Fruit fly (Drosophila melanogaster) whole organism, embryonic: Measurements from ENCODE around the gene CSN6.

Source experiments
- ATbp ChIP-seq: fragments of 200-800 bp; sonication (Bioruptor generic); optimal IDR thresholded peaks from 2 replicates; lab custom pipeline; 2017; ENCODE audit warnings: missing biosample characterization, mild to moderate bottlenecking, missing genetic modification characterization, missing genetic modification reagents
- CG11695 ChIP-seq: fragments of 200-800 bp; sonication (Bioruptor generic); IDR thresholded peaks from 3 replicates; pipeline ENCODE4 v1.3.6; 2022; ENCODE audit warnings: missing biosample characterization, missing genetic modification characterization
- CG12219 ChIP-seq: fragments of 200-800 bp; sonication (Bioruptor generic); optimal IDR thresholded peaks from 3 replicates; lab custom pipeline; 2018; ENCODE audit warnings: missing biosample characterization, mild to moderate bottlenecking, missing genetic modification characterization
- CG12299 ChIP-seq: fragments of 200-800 bp; sonication (Bioruptor generic); optimal IDR thresholded peaks from 2 replicates; lab custom pipeline; 2018; ENCODE audit warnings: missing biosample characterization, mild to moderate bottlenecking, missing genetic modification characterization
- CG13424 ChIP-seq: fragments of 200-800 bp; sonication (Bioruptor generic); optimal IDR thresholded peaks from 2 replicates; lab custom pipeline; 2019; ENCODE audit warnings: missing biosample characterization, mild to moderate bottlenecking, missing genetic modification characterization, moderate library complexity
- CG13894 ChIP-seq: fragments of 200-800 bp; sonication (Bioruptor generic); optimal IDR thresholded peaks from 3 replicates; lab custom pipeline; 2018; ENCODE audit warnings: missing biosample characterization, mild to moderate bottlenecking, missing genetic modification characterization, moderate library complexity
- CG15601 ChIP-seq: fragments of 200-800 bp; sonication (Bioruptor generic); optimal IDR thresholded peaks from 3 replicates; lab custom pipeline; 2019; ENCODE audit warnings: missing biosample characterization, mild to moderate bottlenecking, missing genetic modification characterization, moderate library complexity
- CG18599 ChIP-seq: fragments of 200-800 bp; sonication (Bioruptor generic); optimal IDR thresholded peaks from 3 replicates; lab custom pipeline; 2017; ENCODE audit warnings: missing biosample characterization, missing genetic modification characterization, mild to moderate bottlenecking, moderate library complexity, missing genetic modification reagents
- CG3065 ChIP-seq: fragments of 200-800 bp; sonication (Bioruptor generic); optimal IDR thresholded peaks from 2 replicates; lab custom pipeline; 2016; ENCODE audit warnings: missing biosample characterization, missing genetic modification characterization
- CG33557 ChIP-seq: fragments of 200-800 bp; sonication (Bioruptor generic); optimal IDR thresholded peaks from 2 replicates; lab custom pipeline; 2019; ENCODE audit warnings: missing biosample characterization, mild to moderate bottlenecking, missing genetic modification characterization, moderate library complexity
- CG34224 ChIP-seq: fragments of 200-800 bp; sonication (Bioruptor generic); IDR thresholded peaks from 3 replicates; pipeline ENCODE4 v1.3.6; 2022; ENCODE audit warnings: missing biosample characterization, missing genetic modification characterization; ENCODE audit not compliant: partially characterized antibody
- CG6272 ChIP-seq: fragments of 200-800 bp; sonication (Bioruptor generic); IDR thresholded peaks from 2 replicates; pipeline ENCODE4 v1.3.6; 2022; ENCODE audit warnings: missing biosample characterization, missing genetic modification characterization
- CG7271 ChIP-seq: fragments of 200-800 bp; sonication (Bioruptor generic); optimal IDR thresholded peaks from 2 replicates; lab custom pipeline; 2018; ENCODE audit warnings: missing biosample characterization, mild to moderate bottlenecking, missing genetic modification characterization, moderate library complexity
- CG7963 ChIP-seq: fragments of 200-800 bp; sonication (Bioruptor generic); IDR thresholded peaks from 3 replicates; pipeline ENCODE4 v1.3.6; 2022; ENCODE audit warnings: missing biosample characterization, missing genetic modification characterization; ENCODE audit not compliant: partially characterized antibody
- CG7987 ChIP-seq: fragments of 200-800 bp; sonication (Bioruptor generic); optimal IDR thresholded peaks from 2 replicates; lab custom pipeline; 2018; ENCODE audit warnings: missing biosample characterization, mild to moderate bottlenecking, missing genetic modification characterization, moderate library complexity
- CG8924 ChIP-seq: fragments of 200-800 bp; optimal IDR thresholded peaks from 3 replicates; lab custom pipeline; 2019; ENCODE audit warnings: missing biosample characterization, mild to moderate bottlenecking, missing genetic modification characterization, moderate library complexity
- CG9876 ChIP-seq: fragments of 200-800 bp; sonication (Bioruptor generic); optimal IDR thresholded peaks from 2 replicates; lab custom pipeline; 2016; ENCODE audit warnings: missing biosample characterization, missing genetic modification characterization
- Ets65A ChIP-seq: fragments of 200-800 bp; sonication (Bioruptor generic); peaks from one replicate; lab custom pipeline; 2016; ENCODE audit warnings: missing biosample characterization, missing genetic modification characterization
- Fer1 ChIP-seq: fragments of 200-800 bp; sonication (Bioruptor generic); optimal IDR thresholded peaks from 2 replicates; lab custom pipeline; 2017; ENCODE audit warnings: missing biosample characterization, mild to moderate bottlenecking, missing genetic modification characterization
- Fer3 ChIP-seq: fragments of 200-800 bp; sonication (Bioruptor generic); optimal IDR thresholded peaks from 2 replicates; lab custom pipeline; 2018; ENCODE audit warnings: missing biosample characterization, mild to moderate bottlenecking, missing genetic modification characterization, moderate library complexity
- HLHmδ ChIP-seq: fragments of 200-800 bp; sonication (Bioruptor generic); optimal IDR thresholded peaks from 2 replicates; lab custom pipeline; 2018; ENCODE audit warnings: missing biosample characterization, mild to moderate bottlenecking, missing genetic modification characterization, moderate library complexity
- HmgZ ChIP-seq: fragments of 200-800 bp; sonication (Bioruptor generic); optimal IDR thresholded peaks from 2 replicates; lab custom pipeline; 2018; ENCODE audit warnings: missing biosample characterization, mild to moderate bottlenecking, missing genetic modification characterization
- Hmr ChIP-seq: fragments of 200-800 bp; sonication (Bioruptor generic); optimal IDR thresholded peaks from 3 replicates; lab custom pipeline; 2017; ENCODE audit warnings: mild to moderate bottlenecking, missing biosample characterization, missing genetic modification reagents, missing genetic modification characterization
- Hr3 ChIP-seq: fragments of 200-800 bp; sonication (Bioruptor generic); optimal IDR thresholded peaks from 3 replicates; lab custom pipeline; 2016; ENCODE audit warnings: missing biosample characterization, missing genetic modification characterization
- NfI ChIP-seq: fragments of 200-800 bp; sonication (Bioruptor generic); optimal IDR thresholded peaks from 3 replicates; lab custom pipeline; 2018; ENCODE audit warnings: missing biosample characterization, mild to moderate bottlenecking, missing genetic modification characterization, moderate library complexity
- Rx ChIP-seq: fragments of 200-800 bp; sonication (Bioruptor generic); IDR thresholded peaks from 2 replicates; pipeline ENCODE4 v1.3.6; 2022; ENCODE audit warnings: missing biosample characterization, missing genetic modification characterization
- Sox100B ChIP-seq: fragments of 200-800 bp; sonication (Bioruptor generic); optimal IDR thresholded peaks from 3 replicates; lab custom pipeline; 2018; ENCODE audit warnings: missing biosample characterization, mild to moderate bottlenecking, missing genetic modification characterization
- bcd ChIP-seq: fragments of 200-800 bp; sonication (Bioruptor generic); optimal IDR thresholded peaks from 2 replicates; lab custom pipeline; 2017; ENCODE audit warnings: missing biosample characterization, mild to moderate bottlenecking, missing genetic modification characterization
- croc ChIP-seq: fragments of 200-800 bp; sonication (Bioruptor generic); conservative IDR thresholded peaks from 3 replicates; pipeline ENCODE4 v1.3.6; 2022; ENCODE audit warnings: missing biosample characterization, missing genetic modification characterization
- gcm2 ChIP-seq: fragments of 200-800 bp; sonication (Bioruptor generic); optimal IDR thresholded peaks from 2 replicates; lab custom pipeline; 2016; ENCODE audit warnings: missing biosample characterization, missing genetic modification characterization
- gro ChIP-seq: fragments of 200-800 bp; sonication (Bioruptor generic); optimal IDR thresholded peaks from 2 replicates; lab custom pipeline; 2016; ENCODE audit warnings: missing biosample characterization, missing genetic modification characterization
- h ChIP-seq: fragments of >200 bp; optimal IDR thresholded peaks from 2 replicates; lab custom pipeline; 2017
- kni ChIP-seq: fragments of 200-800 bp; sonication (Bioruptor generic); optimal IDR thresholded peaks from 3 replicates; lab custom pipeline; 2017; ENCODE audit warnings: mild to moderate bottlenecking, missing biosample characterization, missing genetic modification reagents, missing genetic modification characterization
- lola ChIP-seq, 3 experiments: fragments of >200 bp in 2 of 3; fragments of 200-800 bp in 1 of 3; sonication (Bioruptor generic) in 1 of 3; optimal IDR thresholded peaks; 2 replicates each; lab custom pipeline; 2017 to 2019; ENCODE audit warnings: missing biosample characterization in 3 of 3, missing genetic modification characterization in 3 of 3, mild to moderate bottlenecking in 1 of 3, moderate library complexity in 1 of 3
- maf-S ChIP-seq: fragments of 200-800 bp; sonication (Bioruptor generic); optimal IDR thresholded peaks from 2 replicates; lab custom pipeline; 2016; ENCODE audit warnings: missing biosample characterization, missing genetic modification characterization
- mirr ChIP-seq: fragments of 200-800 bp; sonication (Bioruptor generic); optimal IDR thresholded peaks from 3 replicates; lab custom pipeline; 2018; ENCODE audit warnings: missing biosample characterization, mild to moderate bottlenecking, missing genetic modification characterization
- nau ChIP-seq: fragments of 200-800 bp; sonication (Bioruptor generic); optimal IDR thresholded peaks from 3 replicates; lab custom pipeline; 2017; ENCODE audit warnings: missing biosample characterization, mild to moderate bottlenecking, missing genetic modification characterization, missing genetic modification reagents
- oc ChIP-seq: fragments of 200-800 bp; sonication (Bioruptor generic); optimal IDR thresholded peaks from 2 replicates; lab custom pipeline; 2018; ENCODE audit warnings: missing biosample characterization, mild to moderate bottlenecking, missing genetic modification characterization, moderate library complexity
- otp ChIP-seq: fragments of 200-800 bp; sonication (Bioruptor generic); IDR thresholded peaks from 3 replicates; pipeline ENCODE4, ENCODE4 v1.3.6; 2022; ENCODE audit warnings: missing biosample characterization, missing genetic modification characterization
- p53 ChIP-seq: fragments of 200-800 bp; sonication (Bioruptor generic); optimal IDR thresholded peaks from 2 replicates; lab custom pipeline; 2016; ENCODE audit warnings: missing biosample characterization, missing genetic modification characterization
- phol ChIP-seq: fragments of 200-800 bp; sonication (Bioruptor generic); optimal IDR thresholded peaks from 3 replicates; lab custom pipeline; 2018; ENCODE audit warnings: missing biosample characterization, mild to moderate bottlenecking, missing genetic modification characterization, moderate library complexity
- repo ChIP-seq: fragments of 200-800 bp; sonication (Bioruptor generic); optimal IDR thresholded peaks from 2 replicates; lab custom pipeline; 2016; ENCODE audit warnings: missing biosample characterization, missing genetic modification characterization
- schlank ChIP-seq: fragments of 200-800 bp; sonication (Bioruptor generic); optimal IDR thresholded peaks from 2 replicates; lab custom pipeline; 2018; ENCODE audit warnings: missing biosample characterization, mild to moderate bottlenecking, missing genetic modification characterization
- sd ChIP-seq: fragments of 200-800 bp; sonication (Bioruptor generic); optimal IDR thresholded peaks from 3 replicates; lab custom pipeline; 2018; ENCODE audit warnings: missing biosample characterization, mild to moderate bottlenecking, missing genetic modification characterization, moderate library complexity
- sisA ChIP-seq: fragments of 200-800 bp; sonication (Bioruptor generic); IDR thresholded peaks from 2 replicates; pipeline ENCODE4 v1.3.6; 2022; ENCODE audit warnings: missing biosample characterization, missing genetic modification characterization
- slbo ChIP-seq: fragments of 200-800 bp; sonication (Bioruptor generic); IDR thresholded peaks from 2 replicates; pipeline ENCODE4 v1.3.6; 2022; ENCODE audit warnings: missing biosample characterization, missing genetic modification characterization
- stwl ChIP-seq: fragments of 200-800 bp; sonication (Bioruptor generic); optimal IDR thresholded peaks from 3 replicates; lab custom pipeline; 2018; ENCODE audit warnings: missing biosample characterization, mild to moderate bottlenecking, missing genetic modification characterization, moderate library complexity
- sug ChIP-seq: fragments of 200-800 bp; optimal IDR thresholded peaks from 2 replicates; lab custom pipeline; 2019; ENCODE audit warnings: missing biosample characterization, mild to moderate bottlenecking, missing genetic modification characterization, moderate library complexity
- tna ChIP-seq: fragments of 200-800 bp; sonication (Bioruptor generic); IDR thresholded peaks from 2 replicates; pipeline ENCODE4 v1.3.6; 2022; ENCODE audit warnings: missing biosample characterization, missing genetic modification characterization; ENCODE audit not compliant: partially characterized antibody
- usp ChIP-seq: fragments of >200 bp; optimal IDR thresholded peaks from 2 replicates; lab custom pipeline; 2017; ENCODE audit warnings: missing biosample characterization, missing genetic modification characterization
- vfl ChIP-seq: fragments of 200-800 bp; sonication (Bioruptor generic); optimal IDR thresholded peaks from 2 replicates; lab custom pipeline; 2016; ENCODE audit warnings: missing biosample characterization, missing genetic modification characterization

The CSN6 gene

DNA sequence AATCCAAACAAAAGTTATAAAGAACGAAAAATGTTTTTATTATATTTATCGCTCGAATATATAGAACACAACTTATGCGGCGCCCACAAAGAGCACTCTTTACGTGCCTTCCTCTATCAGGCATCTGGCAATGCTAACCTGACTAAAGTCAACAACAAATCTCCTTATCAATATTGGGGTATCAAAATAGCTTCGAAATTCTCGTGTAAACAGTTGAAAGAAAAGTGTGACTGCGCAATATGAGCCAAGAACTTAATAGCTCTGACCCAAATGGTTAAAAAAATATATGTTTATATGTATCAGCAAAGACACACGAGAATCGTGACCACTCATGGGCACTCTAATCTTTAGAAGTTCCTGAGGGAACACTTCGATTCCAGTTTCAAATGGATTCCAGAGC is 50.6 kb downstream of the CSN6 start (continued):
- peak; percentile 43 for TF ChIP-seq kni (GFP tag; lab: Kevin White, UChicago)
- TF ChIP-seq CG6272 (GFP tag; lab: Robert Waterston, UW): no peak
- no peak for TF ChIP-seq mirr
- TF ChIP-seq usp (GFP tag; lab: Kevin White, UChicago): no peak
- peak; percentile 18 for TF ChIP-seq Fer1 (GFP tag; lab: Kevin White, UChicago)
- 0 out of 2 replicates have a peak, but pooled peaks have one; percentile 2 for TF ChIP-seq slbo
- TF ChIP-seq Sox100B (GFP tag; lab: Kevin White, UChicago): peak; percentile 16
- TF ChIP-seq phol (tag; lab: Kevin White, UChicago): no peak
- TF ChIP-seq bcd: no peak
- TF ChIP-seq sisA: no peak
- TF ChIP-seq sug: peak; percentile 53
- TF ChIP-seq gcm2 (GFP tag; lab: Kevin White, UChicago): no peak
- no peak for TF ChIP-seq CG34224
- no peak for TF ChIP-seq CG3065
- no peak for TF ChIP-seq gro (GFP tag; lab: Kevin White, UChicago)
- TF ChIP-seq CG7987 (GFP tag; lab: Kevin White, UChicago): peak; percentile 37
- no peak for TF ChIP-seq tna (GFP tag; lab: Robert Waterston, UW)
- peak; percentile 48 for TF ChIP-seq Hmr
- no peak for TF ChIP-seq Fer3 (tag; lab: Kevin White, UChicago)
- TF ChIP-seq CG7271: no peak
- TF ChIP-seq ATbp (GFP tag; lab: Kevin White, UChicago): peak; percentile 53
- no peak for TF ChIP-seq CG13894 (tag; lab: Kevin White, UChicago)
- peak; percentile 46 for TF ChIP-seq CG18599 (GFP tag; lab: Kevin White, UChicago)
- TF ChIP-seq repo: no peak
- TF ChIP-seq CG9876: no peak
- no peak for TF ChIP-seq HLHmδ
- TF ChIP-seq CG15601 (tag; lab: Kevin White, UChicago): peak; percentile 19
- TF ChIP-seq nau: peak; percentile 8
- no peak for TF ChIP-seq Rx (GFP tag; lab: Robert Waterston, UW)
- TF ChIP-seq CG33557 (GFP tag; lab: Kevin White, UChicago): no peak
- TF ChIP-seq CG13424: peak; percentile 8
- TF ChIP-seq Ets65A (GFP tag; lab: Kevin White, UChicago): no peak
- TF ChIP-seq stwl (tag; lab: Kevin White, UChicago): no peak
- TF ChIP-seq p53 (GFP tag; lab: Kevin White, UChicago): no peak
- peak; percentile 84 for TF ChIP-seq sd (tag; lab: Kevin White, UChicago)
- peak; percentile 32 for TF ChIP-seq HmgZ (tag; lab: Kevin White, UChicago)
- peak; percentile 7 for TF ChIP-seq schlank (tag; lab: Kevin White, UChicago)
- no peak for TF ChIP-seq NfI (GFP tag; lab: Kevin White, UChicago)
- TF ChIP-seq CG12299: no peak
- TF ChIP-seq CG11695: no peak
- no peak for TF ChIP-seq h (lab: Kevin White, UChicago)
- peak; percentile 15 for TF ChIP-seq CG12219 (GFP tag; lab: Kevin White, UChicago)
- TF ChIP-seq croc (GFP tag; lab: Robert Waterston, UW): no peak
- no peak for TF ChIP-seq oc (tag; lab: Kevin White, UChicago)
- no peak for TF ChIP-seq maf-S (GFP tag; lab: Kevin White, UChicago)
- TF ChIP-seq lola (GFP tag; optimal IDR thresholded peaks at IDR 0.05; lab: Kevin White, UChicago): no peak
- TF ChIP-seq Hr3 (GFP tag; lab: Kevin White, UChicago): no peak
- TF ChIP-seq vfl: no peak
- TF ChIP-seq otp (GFP tag; lab: Robert Waterston, UW): no peak
- no peak for TF ChIP-seq CG7963
- peak; percentile 5 for TF ChIP-seq CG8924 (tag; lab: Kevin White, UChicago)
